Worm (Caenorhabditis elegans) whole organism, L1 larva: ENCODE results near the gene Y45F10D.6.
A peak's percentile ranks its signal among the peaks of the same experiment; 100 is the strongest.

Source experiments
- C04F5.9 ChIP-seq: sonication (generic microtip); optimal IDR thresholded peaks from 2 replicates; lab custom pipeline; 2016; ENCODE audit warnings: missing genetic modification characterization, missing compliant biosample characterization
- F16B12.6 ChIP-seq: fragments of 150-350 bp; optimal IDR thresholded peaks from 2 replicates; lab custom pipeline; 2014; ENCODE audit warnings: missing biosample characterization, missing genetic modification characterization
- Y116A8C.19 ChIP-seq: sonication (generic microtip); optimal IDR thresholded peaks from 2 replicates; lab custom pipeline; 2016; ENCODE audit warnings: missing compliant biosample characterization, missing genetic modification characterization, borderline replicate concordance
- aly-2 ChIP-seq: fragments of 150-350 bp; optimal IDR thresholded peaks from 2 replicates; lab custom pipeline; 2014; ENCODE audit warnings: missing biosample characterization, missing genetic modification characterization
- ama-1 ChIP-seq: fragments of 150-350 bp; optimal IDR thresholded peaks from 2 replicates; lab custom pipeline; 2014
- blmp-1 ChIP-seq: fragments of 150-350 bp; optimal IDR thresholded peaks from 2 replicates; lab custom pipeline; 2014; ENCODE audit warnings: missing biosample characterization, missing genetic modification characterization
- ceh-63 ChIP-seq: fragments of 200-800 bp; sonication (Bioruptor generic); optimal IDR thresholded peaks from 2 replicates; lab custom pipeline; 2018; ENCODE audit warnings: mild to moderate bottlenecking, missing genetic modification characterization, missing compliant biosample characterization
- ceh-8 ChIP-seq: fragments of 200-800 bp; sonication (Bioruptor generic); optimal IDR thresholded peaks from 2 replicates; lab custom pipeline; 2018; ENCODE audit warnings: mild to moderate bottlenecking, missing genetic modification characterization, moderate library complexity, missing compliant biosample characterization
- ceh-82 ChIP-seq, 3 experiments: fragments of 150-350 bp in 1 of 3; sonication (generic microtip) in 2 of 3; optimal IDR thresholded peaks; 2 replicates each; lab custom pipeline; 2014 to 2017; ENCODE audit warnings: missing biosample characterization in 3 of 3, missing genetic modification characterization in 3 of 3
- ceh-88 ChIP-seq: fragments of 200-800 bp; sonication (Bioruptor generic); IDR thresholded peaks from 2 replicates; pipeline ENCODE4 v1.3.6; 2022; ENCODE audit warnings: missing genetic modification characterization, missing compliant biosample characterization
- ceh-90 ChIP-seq: sonication (generic microtip); optimal IDR thresholded peaks from 2 replicates; lab custom pipeline; 2016; ENCODE audit warnings: missing genetic modification characterization, missing compliant biosample characterization
- dpl-1 ChIP-seq, 3 experiments: fragments of 150-350 bp in 2 of 3; sonication (generic microtip) in 1 of 3; optimal IDR thresholded peaks; 2 replicates each; lab custom pipeline; 2014 to 2017; ENCODE audit warnings: missing biosample characterization in 3 of 3, missing genetic modification characterization in 3 of 3, missing genetic modification reagents in 3 of 3
- dsc-1 ChIP-seq: sonication (generic microtip); optimal IDR thresholded peaks from 2 replicates; lab custom pipeline; 2016; ENCODE audit warnings: mild to moderate bottlenecking, missing genetic modification characterization, missing compliant biosample characterization
- egl-13 ChIP-seq: sonication (generic microtip); optimal IDR thresholded peaks from 2 replicates; lab custom pipeline; 2016; ENCODE audit warnings: missing genotype, missing genetic modification reagents, missing genetic modification characterization, missing compliant biosample characterization
- egl-27 ChIP-seq, 2 experiments: fragments of 150-350 bp in 1 of 2; sonication (generic microtip); optimal IDR thresholded peaks; 3 replicates each; lab custom pipeline; 2017 to 2018; ENCODE audit warnings: missing biosample characterization in 2 of 2, missing genetic modification characterization in 2 of 2, missing genetic modification reagents in 2 of 2
- elt-3 ChIP-seq, 6 experiments: fragments of 150-350 bp in 1 of 6; sonication (generic microtip); optimal IDR thresholded peaks; 2 replicates each; lab custom pipeline; 2017 to 2018; ENCODE audit warnings: missing biosample characterization in 6 of 6, missing genetic modification characterization in 6 of 6, inconsistent platforms in 1 of 6
- ets-5 ChIP-seq: fragments of 200-800 bp; sonication (Bioruptor generic); IDR thresholded peaks from 2 replicates; pipeline ENCODE4 v1.3.6; 2022; ENCODE audit warnings: missing genetic modification characterization, missing compliant biosample characterization
- fkh-10 ChIP-seq: sonication (generic microtip); optimal IDR thresholded peaks from 2 replicates; lab custom pipeline; 2017; ENCODE audit warnings: missing biosample characterization, missing genetic modification reagents, missing genetic modification characterization
- fkh-4 ChIP-seq: sonication (generic microtip); optimal IDR thresholded peaks from 2 replicates; lab custom pipeline; 2016; ENCODE audit warnings: missing compliant biosample characterization, missing genetic modification characterization, borderline replicate concordance
- hlh-17 ChIP-seq: fragments of 200-800 bp; sonication (Bioruptor generic); optimal IDR thresholded peaks from 2 replicates; lab custom pipeline; 2018; ENCODE audit warnings: missing genetic modification characterization, mild to moderate bottlenecking, missing compliant biosample characterization, moderate library complexity, borderline replicate concordance
- hlh-4 ChIP-seq: sonication (generic microtip); optimal IDR thresholded peaks from 2 replicates; lab custom pipeline; 2016; ENCODE audit warnings: mild to moderate bottlenecking, missing genetic modification characterization, missing compliant biosample characterization
- hpl-2 ChIP-seq: fragments of 150-350 bp; optimal IDR thresholded peaks from 2 replicates; lab custom pipeline; 2014; ENCODE audit warnings: missing biosample characterization, missing genetic modification reagents, missing genetic modification characterization
- isw-1 ChIP-seq: fragments of 200-800 bp; sonication (Bioruptor generic); IDR thresholded peaks from 2 replicates; pipeline ENCODE4 v1.3.6; 2022; ENCODE audit warnings: missing genetic modification characterization, missing compliant biosample characterization
- jun-1 ChIP-seq: fragments of 150-350 bp; optimal IDR thresholded peaks from 2 replicates; lab custom pipeline; 2014; ENCODE audit warnings: missing biosample characterization, missing genetic modification reagents, missing genetic modification characterization
- lin-13 ChIP-seq: fragments of 150-350 bp; optimal IDR thresholded peaks from 2 replicates; lab custom pipeline; 2014; ENCODE audit warnings: missing biosample characterization, missing genetic modification reagents, missing genetic modification characterization
- lin-15B ChIP-seq: fragments of 150-350 bp; sonication (generic microtip); optimal IDR thresholded peaks from 3 replicates; lab custom pipeline; 2014; ENCODE audit warnings: missing biosample characterization, missing genetic modification characterization
- lin-35 ChIP-seq, 2 experiments: fragments of 150-350 bp; optimal IDR thresholded peaks; 2 replicates each; lab custom pipeline; 2014; ENCODE audit warnings: missing biosample characterization in 2 of 2, missing genetic modification characterization in 2 of 2, missing genetic modification reagents in 2 of 2
- lir-3 ChIP-seq: sonication (generic microtip); optimal IDR thresholded peaks from 2 replicates; lab custom pipeline; 2016; ENCODE audit warnings: mild to moderate bottlenecking, missing genetic modification characterization, moderate library complexity, missing compliant biosample characterization; ENCODE audit not compliant: poor library complexity
- lsy-2 ChIP-seq, 2 experiments: fragments of 150-350 bp; optimal IDR thresholded peaks; 2 replicates each; lab custom pipeline; 2014; ENCODE audit warnings: missing biosample characterization in 2 of 2, missing genetic modification characterization in 2 of 2
- mdl-1 ChIP-seq, 2 experiments: fragments of 150-350 bp; optimal IDR thresholded peaks; 2 replicates each; lab custom pipeline; 2014 to 2017; ENCODE audit warnings: missing biosample characterization in 2 of 2, missing genetic modification characterization in 2 of 2, inconsistent platforms in 1 of 2
- mep-1 ChIP-seq: fragments of 150-350 bp; optimal IDR thresholded peaks from 2 replicates; lab custom pipeline; 2014; ENCODE audit warnings: missing biosample characterization, missing genetic modification characterization
- nhr-11 ChIP-seq: fragments of 150-350 bp; optimal IDR thresholded peaks from 2 replicates; lab custom pipeline; 2014; ENCODE audit warnings: missing biosample characterization, missing genetic modification characterization
- nhr-12 ChIP-seq: sonication (generic microtip); optimal IDR thresholded peaks from 2 replicates; lab custom pipeline; 2017; ENCODE audit warnings: missing biosample characterization, missing genetic modification characterization
- nhr-47 ChIP-seq: sonication (generic microtip); optimal IDR thresholded peaks from 2 replicates; lab custom pipeline; 2016; ENCODE audit warnings: mild to moderate bottlenecking, missing genetic modification characterization, moderate library complexity, missing compliant biosample characterization
- nhr-77 ChIP-seq: fragments of 150-350 bp; optimal IDR thresholded peaks from 2 replicates; lab custom pipeline; 2014; ENCODE audit warnings: missing biosample characterization, missing genetic modification characterization
- nhr-84 ChIP-seq: sonication (generic microtip); optimal IDR thresholded peaks from 2 replicates; lab custom pipeline; 2017; ENCODE audit warnings: missing biosample characterization, missing genetic modification characterization
- nhr-90 ChIP-seq: sonication (generic microtip); optimal IDR thresholded peaks from 2 replicates; lab custom pipeline; 2016; ENCODE audit warnings: mild to moderate bottlenecking, missing genetic modification characterization, missing compliant biosample characterization; ENCODE audit not compliant: poor library complexity
- pag-3 ChIP-seq: sonication (generic microtip); optimal IDR thresholded peaks from 2 replicates; lab custom pipeline; 2017; ENCODE audit warnings: missing genetic modification characterization, mild to moderate bottlenecking, missing compliant biosample characterization, antibody characterized with exemption, borderline replicate concordance; ENCODE audit not compliant: insufficient read depth
- pax-3 ChIP-seq: fragments of 200-800 bp; sonication (Bioruptor generic); optimal IDR thresholded peaks from 2 replicates; lab custom pipeline; 2018; ENCODE audit warnings: mild to moderate bottlenecking, missing genetic modification characterization, moderate library complexity, missing compliant biosample characterization
- rnt-1 ChIP-seq: sonication (generic microtip); optimal IDR thresholded peaks from 2 replicates; lab custom pipeline; 2016; ENCODE audit warnings: mild to moderate bottlenecking, missing genetic modification characterization, moderate library complexity, missing compliant biosample characterization
- snu-23 ChIP-seq: sonication (generic microtip); optimal IDR thresholded peaks from 2 replicates; lab custom pipeline; 2016; ENCODE audit warnings: missing genetic modification characterization, missing compliant biosample characterization
- sox-4 ChIP-seq: sonication (generic microtip); optimal IDR thresholded peaks from 2 replicates; lab custom pipeline; 2016; ENCODE audit warnings: missing genetic modification characterization, missing compliant biosample characterization
- sptf-1 ChIP-seq: fragments of 150-350 bp; optimal IDR thresholded peaks from 2 replicates; lab custom pipeline; 2014; ENCODE audit warnings: missing biosample characterization, missing genetic modification characterization
- sup-37 ChIP-seq: fragments of 200-800 bp; sonication (Bioruptor generic); optimal IDR thresholded peaks from 2 replicates; lab custom pipeline; 2018; ENCODE audit warnings: mild to moderate bottlenecking, missing genetic modification characterization, missing compliant biosample characterization
- swsn-7 ChIP-seq: sonication (generic microtip); optimal IDR thresholded peaks from 2 replicates; lab custom pipeline; 2016; ENCODE audit warnings: missing genetic modification characterization, missing compliant biosample characterization
- tbx-2 ChIP-seq: sonication (generic microtip); optimal IDR thresholded peaks from 2 replicates; lab custom pipeline; 2016; ENCODE audit warnings: missing genetic modification characterization, missing compliant biosample characterization
- unc-30 ChIP-seq: sonication (generic microtip); optimal IDR thresholded peaks from 2 replicates; lab custom pipeline; 2017; ENCODE audit warnings: missing biosample characterization, missing genetic modification characterization
- unc-98 ChIP-seq: fragments of 200-800 bp; sonication (Bioruptor generic); IDR thresholded peaks from 2 replicates; pipeline ENCODE4 v1.3.6; 2022; ENCODE audit warnings: missing genetic modification characterization, missing compliant biosample characterization
- xbp-1 ChIP-seq: sonication (generic microtip); optimal IDR thresholded peaks from 2 replicates; lab custom pipeline; 2016; ENCODE audit warnings: missing genetic modification characterization, missing compliant biosample characterization
- zag-1 ChIP-seq: fragments of 150-350 bp; optimal IDR thresholded peaks from 2 replicates; lab custom pipeline; 2014; ENCODE audit warnings: missing biosample characterization, missing genetic modification characterization
- zip-4 ChIP-seq: fragments of 200-800 bp; sonication (Bioruptor generic); optimal IDR thresholded peaks from 2 replicates; lab custom pipeline; 2018; ENCODE audit warnings: mild to moderate bottlenecking, missing genetic modification characterization, moderate library complexity, missing compliant biosample characterization
- ztf-11 ChIP-seq, 2 experiments: sonication (generic microtip); optimal IDR thresholded peaks; 2 replicates each; lab custom pipeline; 2016 to 2017; ENCODE audit warnings: missing genetic modification characterization in 2 of 2, missing biosample characterization in 1 of 2, missing compliant biosample characterization in 1 of 2
- ztf-4 ChIP-seq: fragments of 150-350 bp; optimal IDR thresholded peaks from 2 replicates; lab custom pipeline; 2014; ENCODE audit warnings: missing biosample characterization, missing genetic modification characterization

Gene Y45F10D.6

ce11 chrIV:13777480-13777879 lies 20.2 kb downstream of the Y45F10D.6 start, which contains the start of gene rpl-18 (continued):
- peak; percentile 88 to 94 for TF ChIP-seq lsy-2 (tag; optimal IDR thresholded peaks at IDR 0.05; lab: Kevin White, UChicago)
- peak; percentile 48 for TF ChIP-seq egl-13
- peak; percentile 50 for TF ChIP-seq jun-1 (tag; lab: Kevin White, UChicago)
- TF ChIP-seq sup-37 = no peak
- peak; percentile 80 for TF ChIP-seq rnt-1 (tag; lab: Kevin White, UChicago)
- peak; percentile 87 for TF ChIP-seq snu-23 (GFP tag; lab: Kevin White, UChicago)
- TF ChIP-seq dsc-1 = peak; percentile 53
- TF ChIP-seq lin-13 (GFP tag; lab: Kevin White, UChicago) = peak; percentile 76
- TF ChIP-seq C04F5.9 (tag; lab: Kevin White, UChicago) = no peak
- no peak for TF ChIP-seq hlh-4 (tag; lab: Kevin White, UChicago)
- TF ChIP-seq ceh-63 (GFP tag; lab: Kevin White, UChicago) = no peak
- TF ChIP-seq lir-3 (tag; lab: Kevin White, UChicago) = no peak
- TF ChIP-seq ceh-88 (GFP tag; lab: Robert Waterston, UW) = no peak
- no peak for TF ChIP-seq fkh-4 (tag; lab: Kevin White, UChicago)
- TF ChIP-seq pax-3 (tag; lab: Kevin White, UChicago) = peak; percentile 25
- TF ChIP-seq Y116A8C.19 = no peak
- no peak for TF ChIP-seq nhr-12 (tag; lab: Kevin White, UChicago)
- TF ChIP-seq swsn-7 (tag; lab: Kevin White, UChicago) = peak; percentile 71
- no peak for TF ChIP-seq sptf-1 (tag; lab: Kevin White, UChicago)
- TF ChIP-seq ama-1 (lab: Kevin White, UChicago) = no peak
- peak; percentile 48 for TF ChIP-seq fkh-10 (GFP tag; lab: Kevin White, UChicago)
- no peak for TF ChIP-seq ceh-8 (GFP tag; lab: Kevin White, UChicago)
- TF ChIP-seq nhr-90 (tag; lab: Kevin White, UChicago) = peak; percentile 67
- peak; percentile 80 to 90 for TF ChIP-seq lin-35 (GFP tag; optimal IDR thresholded peaks at IDR 0.05; lab: Kevin White, UChicago)
- no peak for TF ChIP-seq ztf-11 (tag; optimal IDR thresholded peaks at IDR 0.05; lab: Kevin White, UChicago)
- TF ChIP-seq hpl-2 (GFP tag; lab: Kevin White, UChicago) = no peak
- TF ChIP-seq nhr-77 = peak; percentile 58
- no peak for TF ChIP-seq zip-4 (GFP tag; lab: Kevin White, UChicago)
- TF ChIP-seq ceh-82 (tag; optimal IDR thresholded peaks at IDR 0.05; lab: Kevin White, UChicago) = peak; percentile 39 to 86 (median 64)
- peak; percentile 74 to 84 (median 80) for TF ChIP-seq dpl-1 (GFP tag; optimal IDR thresholded peaks at IDR 0.05; lab: Kevin White, UChicago)
- peak; percentile 57 for TF ChIP-seq blmp-1
- peak; percentile 79 for TF ChIP-seq nhr-47 (tag; lab: Kevin White, UChicago)
- TF ChIP-seq pag-3 (tag; lab: Kevin White, UChicago) = no peak
- TF ChIP-seq mep-1 (tag; lab: Kevin White, UChicago) = peak; percentile 85
- TF ChIP-seq F16B12.6 (tag; lab: Kevin White, UChicago) = peak; percentile 66
- TF ChIP-seq nhr-11 = no peak
- no peak for TF ChIP-seq unc-30 (tag; lab: Kevin White, UChicago)
- no peak for TF ChIP-seq egl-27 (tag; optimal IDR thresholded peaks at IDR 0.05; lab: Kevin White, UChicago)
- peak; percentile 47 for TF ChIP-seq sox-4 (tag; lab: Kevin White, UChicago)
- peak; percentile 72 for TF ChIP-seq tbx-2 (tag; lab: Kevin White, UChicago)
- no peak for TF ChIP-seq ceh-90
- TF ChIP-seq unc-98 (GFP tag; lab: Robert Waterston, UW) = no peak
- TF ChIP-seq aly-2 (tag; lab: Kevin White, UChicago) = peak; percentile 3
- no peak for TF ChIP-seq hlh-17 (GFP tag; lab: Kevin White, UChicago)
- TF ChIP-seq zag-1 = no peak
- peak; percentile 80 for TF ChIP-seq xbp-1 (tag; lab: Kevin White, UChicago)
- no peak for TF ChIP-seq ets-5
- TF ChIP-seq nhr-84 (tag; lab: Kevin White, UChicago) = no peak
- TF ChIP-seq elt-3 (tag; optimal IDR thresholded peaks at IDR 0.05; lab: Kevin White, UChicago) = peak in 2 of 6 experiments; percentile 60 to 87
- TF ChIP-seq mdl-1 (tag; optimal IDR thresholded peaks at IDR 0.05; lab: Kevin White, UChicago) = peak in 1 of 2 experiments; percentile 69
- TF ChIP-seq lin-15B (tag; lab: Kevin White, UChicago) = peak; percentile 95
- TF ChIP-seq ztf-4 (tag; lab: Kevin White, UChicago) = no peak
- peak; percentile 65 for TF ChIP-seq isw-1
